Fruit fly (Drosophila melanogaster): ENCODE measurements around the gene CG43082.

Gene CG43082

dm6 chr3L:15699626-15700337 lies 38.1 kb downstream of the CG43082 start, which contains the start of gene comm2 (continued):
- no peak for TF ChIP-seq YL-1 (GFP tag; optimal IDR thresholded peaks at IDR 0.05)
- peak; percentile 66 for TF ChIP-seq Bgb (GFP tag; IDR thresholded peaks at IDR 0.05; ENCODE audit: partially characterized antibody)
- no peak for TF ChIP-seq ara (GFP tag; IDR thresholded peaks at IDR 0.05)
- TF ChIP-seq Ets65A (GFP tag), result no peak
- no peak for TF ChIP-seq CG8290 (GFP tag; optimal IDR thresholded peaks at IDR 0.05)
- peak in 1 of 2 experiments; percentile 19 for TF ChIP-seq CG8290 (tag; optimal IDR thresholded peaks at IDR 0.05)
- no peak for TF ChIP-seq CG18619 (GFP tag; optimal IDR thresholded peaks at IDR 0.05)
- no peak for TF ChIP-seq CG9437 (GFP tag; optimal IDR thresholded peaks at IDR 0.05)
- TF ChIP-seq Gug (GFP tag; IDR thresholded peaks at IDR 0.05), result no peak
- no peak for TF ChIP-seq CG17186 (GFP tag; optimal IDR thresholded peaks at IDR 0.05)
- no peak for TF ChIP-seq CG9727 (GFP tag; optimal IDR thresholded peaks at IDR 0.05)
- no peak for TF ChIP-seq CG10321 (GFP tag; IDR thresholded peaks at IDR 0.05)
- TF ChIP-seq chm (GFP tag; IDR thresholded peaks at IDR 0.05), result peak; percentile 88
- TF ChIP-seq CG2199 (GFP tag; IDR thresholded peaks at IDR 0.05), result peak; percentile 76
- peak; percentile 99 for TF ChIP-seq z (GFP tag; IDR thresholded peaks at IDR 0.05)
- TF ChIP-seq CG34224 (GFP tag; IDR thresholded peaks at IDR 0.05; ENCODE audit: partially characterized antibody), result peak; percentile 65; the same call in 2 of the 3 replicates
- no peak for TF ChIP-seq CG17361 (GFP tag; IDR thresholded peaks at IDR 0.05)
- peak; percentile 70 for TF ChIP-seq bbx (GFP tag; IDR thresholded peaks at IDR 0.05; ENCODE audit: partially characterized antibody)
- peak; percentile 21; the same call in 1 of the 3 replicates for TF ChIP-seq HLH4C (GFP tag; IDR thresholded peaks at IDR 0.05; ENCODE audit: partially characterized antibody)
- no peak for TF ChIP-seq scrt (GFP tag; optimal IDR thresholded peaks at IDR 0.05)
- TF ChIP-seq CG2129 (GFP tag; IDR thresholded peaks at IDR 0.05; ENCODE audit: partially characterized antibody), result no peak
- peak; percentile 8 for TF ChIP-seq CG2678 (tag; optimal IDR thresholded peaks at IDR 0.05)
- TF ChIP-seq Opbp (GFP tag; IDR thresholded peaks at IDR 0.05; ENCODE audit: partially characterized antibody), result peak; percentile 69; the same call in 2 of the 3 replicates
- no peak for TF ChIP-seq sima (GFP tag; optimal IDR thresholded peaks at IDR 0.05)
- no peak for TF ChIP-seq hkb (optimal IDR thresholded peaks at IDR 0.05)
- 0 out of 2 replicates have a peak, but pooled peaks have one; percentile 14 for TF ChIP-seq hkb (GFP tag; IDR thresholded peaks at IDR 0.05)
- TF ChIP-seq inv (GFP tag; IDR thresholded peaks at IDR 0.05; ENCODE audit: partially characterized antibody), result peak; percentile 38; the same call in 1 of the 2 replicates
- TF ChIP-seq lbe (GFP tag; optimal IDR thresholded peaks at IDR 0.05), result peak; percentile 20
- TF ChIP-seq nerfin-2 (GFP tag; IDR thresholded peaks at IDR 0.05; ENCODE audit: partially characterized antibody), result 0 out of 2 replicates have a peak, but pooled peaks have one; percentile 20
- peak; percentile 45; the same call in 1 of the 2 replicates for TF ChIP-seq CG13287 (GFP tag; IDR thresholded peaks at IDR 0.05; ENCODE audit: partially characterized antibody)
- peak; percentile 1 for TF ChIP-seq CG17385 (GFP tag; optimal IDR thresholded peaks at IDR 0.05)
- TF ChIP-seq Jarid2 (GFP tag; optimal IDR thresholded peaks at IDR 0.05), result peak; percentile 99
- TF ChIP-seq CG17829 (tag; optimal IDR thresholded peaks at IDR 0.05), result peak; percentile 43
- no peak for TF ChIP-seq CG12391 (tag; optimal IDR thresholded peaks at IDR 0.05)
- TF ChIP-seq CG14441 (GFP tag; IDR thresholded peaks at IDR 0.05), result no peak
- peak; percentile 55; the same call in 1 of the 3 replicates for TF ChIP-seq ci (GFP tag; IDR thresholded peaks at IDR 0.05)
- TF ChIP-seq sens (GFP tag), result peak; percentile 68
- TF ChIP-seq CG9932 (GFP tag; IDR thresholded peaks at IDR 0.05), result 0 out of 2 replicates have a peak, but pooled peaks have one; percentile 5
- peak; percentile 46; the same call in 1 of the 4 replicates for TF ChIP-seq Dll (GFP tag; IDR thresholded peaks at IDR 0.05; ENCODE audit: partially characterized antibody)
- TF ChIP-seq CG10543 (GFP tag; optimal IDR thresholded peaks at IDR 0.05), result no peak
- TF ChIP-seq CG11723 (GFP tag; optimal IDR thresholded peaks at IDR 0.05), result no peak
- TF ChIP-seq Stat92E (GFP tag; optimal IDR thresholded peaks at IDR 0.05), result peak in 1 of 3 experiments; percentile 9
- no peak for TF ChIP-seq Six4 (GFP tag; optimal IDR thresholded peaks at IDR 0.05)
- TF ChIP-seq Blimp-1 (GFP tag; optimal IDR thresholded peaks at IDR 0.05), result peak; percentile 84
- peak; percentile 70 for TF ChIP-seq yki (optimal IDR thresholded peaks at IDR 0.05)
- no peak for TF ChIP-seq mam (GFP tag; optimal IDR thresholded peaks at IDR 0.05)
- TF ChIP-seq Optix (GFP tag; IDR thresholded peaks at IDR 0.05), result no peak
- TF ChIP-seq CoRest (tag; optimal IDR thresholded peaks at IDR 0.05), result no peak
- peak; percentile 15 for TF ChIP-seq fd64A (GFP tag; optimal IDR thresholded peaks at IDR 0.05)
